Fruit fly (Drosophila melanogaster) whole organism, embryonic: ENCODE results near the gene Pex14.

Experiments used
- Aef1 ChIP-seq: fragments of 200-800 bp; sonication (Bioruptor generic); IDR thresholded peaks from 3 replicates; pipeline ENCODE4 v1.3.6; 2022; ENCODE audit warnings: missing biosample characterization, missing genetic modification characterization
- CG10267 ChIP-seq: fragments of 200-800 bp; sonication (Bioruptor generic); optimal IDR thresholded peaks from 2 replicates; lab custom pipeline; 2018; ENCODE audit warnings: missing biosample characterization, mild to moderate bottlenecking, missing genetic modification characterization, moderate library complexity
- CG10959 ChIP-seq: fragments of 200-800 bp; sonication (Bioruptor generic); IDR thresholded peaks from 2 replicates; pipeline ENCODE4 v1.3.6; 2022; ENCODE audit warnings: missing biosample characterization, missing genetic modification characterization
- CG11398 ChIP-seq: fragments of 200-800 bp; sonication (Bioruptor generic); optimal IDR thresholded peaks from 2 replicates; lab custom pipeline; 2016; ENCODE audit warnings: missing biosample characterization, missing genetic modification characterization
- CG11723 ChIP-seq: fragments of 200-800 bp; sonication (Bioruptor generic); optimal IDR thresholded peaks from 2 replicates; lab custom pipeline; 2017; ENCODE audit warnings: missing biosample characterization, mild to moderate bottlenecking, missing genetic modification characterization
- CG12236 ChIP-seq: fragments of 200-800 bp; sonication (Bioruptor generic); optimal IDR thresholded peaks from 2 replicates; lab custom pipeline; 2016; ENCODE audit warnings: missing biosample characterization, missing genetic modification characterization
- CG13296 ChIP-seq: fragments of 200-800 bp; sonication (Bioruptor generic); optimal IDR thresholded peaks from 3 replicates; lab custom pipeline; 2018; ENCODE audit warnings: missing biosample characterization, mild to moderate bottlenecking, missing genetic modification characterization
- CG13624 ChIP-seq: fragments of 200-800 bp; sonication (Bioruptor generic); optimal IDR thresholded peaks from 2 replicates; lab custom pipeline; 2016; ENCODE audit warnings: missing biosample characterization, missing genetic modification characterization
- CG13894 ChIP-seq: fragments of 200-800 bp; sonication (Bioruptor generic); optimal IDR thresholded peaks from 3 replicates; lab custom pipeline; 2018; ENCODE audit warnings: missing biosample characterization, mild to moderate bottlenecking, missing genetic modification characterization, moderate library complexity
- CG14441 ChIP-seq: fragments of 200-800 bp; sonication (Bioruptor generic); IDR thresholded peaks from 2 replicates; pipeline ENCODE4 v1.3.6; 2022; ENCODE audit warnings: missing biosample characterization, missing genetic modification characterization
- CG16863 ChIP-seq: fragments of 200-800 bp; sonication (Bioruptor generic); optimal IDR thresholded peaks from 3 replicates; lab custom pipeline; 2016; ENCODE audit warnings: missing biosample characterization, missing genetic modification characterization
- CG17385 ChIP-seq: fragments of 200-800 bp; sonication (Bioruptor generic); optimal IDR thresholded peaks from 3 replicates; lab custom pipeline; 2018; ENCODE audit warnings: missing biosample characterization, mild to moderate bottlenecking, missing genetic modification characterization
- CG17912 ChIP-seq: fragments of 200-800 bp; sonication (Bioruptor generic); optimal IDR thresholded peaks from 2 replicates; lab custom pipeline; 2018; ENCODE audit warnings: missing biosample characterization, mild to moderate bottlenecking, missing genetic modification characterization
- CG18476 ChIP-seq: fragments of 200-800 bp; sonication (Bioruptor generic); optimal IDR thresholded peaks from 2 replicates; lab custom pipeline; 2016; ENCODE audit warnings: missing biosample characterization, mild to moderate bottlenecking, missing genetic modification characterization
- CG2712 ChIP-seq: fragments of 200-800 bp; optimal IDR thresholded peaks from 3 replicates; lab custom pipeline; 2019; ENCODE audit warnings: missing biosample characterization, mild to moderate bottlenecking, missing genetic modification characterization, moderate library complexity
- CG31224 ChIP-seq: fragments of 200-800 bp; sonication (Bioruptor generic); IDR thresholded peaks from 2 replicates; pipeline ENCODE4 v1.3.6; 2022; ENCODE audit warnings: missing biosample characterization, missing genetic modification characterization
- CG31365 ChIP-seq: fragments of 200-800 bp; sonication (Bioruptor generic); optimal IDR thresholded peaks from 2 replicates; lab custom pipeline; 2018; ENCODE audit warnings: missing biosample characterization, mild to moderate bottlenecking, missing genetic modification characterization
- CG32532 ChIP-seq: fragments of 200-800 bp; sonication (Bioruptor generic); IDR thresholded peaks from 2 replicates; pipeline ENCODE4 v1.3.6; 2022; ENCODE audit warnings: missing biosample characterization, missing genetic modification characterization
- CG43689 ChIP-seq: fragments of 200-800 bp; sonication (Bioruptor generic); IDR thresholded peaks from 2 replicates; pipeline ENCODE4 v1.3.6; 2022; ENCODE audit warnings: missing biosample characterization, missing genetic modification characterization
- CG7271 ChIP-seq: fragments of 200-800 bp; sonication (Bioruptor generic); optimal IDR thresholded peaks from 2 replicates; lab custom pipeline; 2018; ENCODE audit warnings: missing biosample characterization, mild to moderate bottlenecking, missing genetic modification characterization, moderate library complexity
- CG7987 ChIP-seq: fragments of 200-800 bp; sonication (Bioruptor generic); optimal IDR thresholded peaks from 2 replicates; lab custom pipeline; 2018; ENCODE audit warnings: missing biosample characterization, mild to moderate bottlenecking, missing genetic modification characterization, moderate library complexity
- CG9215 ChIP-seq: fragments of 200-800 bp; sonication (Bioruptor generic); IDR thresholded peaks from 2 replicates; pipeline ENCODE4 v1.3.6; 2022; ENCODE audit warnings: missing biosample characterization, missing genetic modification characterization
- Dll ChIP-seq: fragments of 200-800 bp; sonication (Bioruptor generic); IDR thresholded peaks from 4 replicates; pipeline ENCODE4 v1.3.6; 2022; ENCODE audit warnings: missing biosample characterization, missing genetic modification characterization; ENCODE audit not compliant: partially characterized antibody
- Hmx ChIP-seq: fragments of 200-800 bp; sonication (Bioruptor generic); optimal IDR thresholded peaks from 2 replicates; lab custom pipeline; 2016; ENCODE audit warnings: missing biosample characterization, missing genetic modification characterization
- Rx ChIP-seq: fragments of 200-800 bp; sonication (Bioruptor generic); IDR thresholded peaks from 2 replicates; pipeline ENCODE4 v1.3.6; 2022; ENCODE audit warnings: missing biosample characterization, missing genetic modification characterization
- Side ChIP-seq: fragments of 200-800 bp; sonication (Bioruptor generic); optimal IDR thresholded peaks from 2 replicates; lab custom pipeline; 2016; ENCODE audit warnings: missing biosample characterization, missing genetic modification characterization
- Xbp1 ChIP-seq: fragments of 200-800 bp; sonication (Bioruptor generic); optimal IDR thresholded peaks from 3 replicates; lab custom pipeline; 2016; ENCODE audit warnings: missing biosample characterization, mild to moderate bottlenecking, missing genetic modification characterization
- Xrp1 ChIP-seq: fragments of 200-800 bp; sonication (Bioruptor generic); IDR thresholded peaks from 2 replicates; pipeline ENCODE4 v1.3.6; 2022; ENCODE audit warnings: missing biosample characterization, missing genetic modification characterization
- amos ChIP-seq: fragments of 200-800 bp; sonication (Bioruptor generic); IDR thresholded peaks from 2 replicates; pipeline ENCODE4 v1.3.6; 2022; ENCODE audit warnings: missing biosample characterization, missing genetic modification characterization; ENCODE audit not compliant: partially characterized antibody
- bbx ChIP-seq: fragments of 200-800 bp; sonication (Bioruptor generic); IDR thresholded peaks from 2 replicates; pipeline ENCODE4 v1.3.6; 2022; ENCODE audit warnings: missing biosample characterization, missing genetic modification characterization; ENCODE audit not compliant: partially characterized antibody
- bsh ChIP-seq, 2 experiments: fragments of 200-800 bp; sonication (Bioruptor generic); optimal IDR thresholded peaks; 2 replicates each; lab custom pipeline; 2017 to 2018; ENCODE audit warnings: mild to moderate bottlenecking in 2 of 2, missing biosample characterization in 2 of 2, missing genetic modification characterization in 2 of 2, moderate library complexity in 1 of 2
- crol ChIP-seq: fragments of 200-800 bp; sonication (Bioruptor generic); IDR thresholded peaks from 2 replicates; pipeline ENCODE4 v1.3.6; 2022; ENCODE audit warnings: missing biosample characterization, missing genetic modification characterization
- dysf ChIP-seq: fragments of 200-800 bp; sonication (Bioruptor generic); IDR thresholded peaks from 3 replicates; pipeline ENCODE4 v1.3.6; 2022; ENCODE audit warnings: missing biosample characterization, missing genetic modification characterization
- gfzf ChIP-seq: fragments of 200-800 bp; sonication (Bioruptor generic); optimal IDR thresholded peaks from 2 replicates; lab custom pipeline; 2016; ENCODE audit warnings: missing biosample characterization, mild to moderate bottlenecking, missing genetic modification characterization, moderate library complexity
- gsb ChIP-seq: fragments of 200-800 bp; sonication (Bioruptor generic); IDR thresholded peaks from 2 replicates; pipeline ENCODE4 v1.3.6; 2022; ENCODE audit warnings: missing biosample characterization, missing genetic modification characterization
- ham ChIP-seq: fragments of 200-800 bp; sonication (Bioruptor generic); IDR thresholded peaks from 2 replicates; pipeline ENCODE4 v1.3.6; 2022; ENCODE audit warnings: missing biosample characterization, missing genetic modification characterization
- hth ChIP-seq: fragments of >200 bp; optimal IDR thresholded peaks from 2 replicates; lab custom pipeline; 2017; ENCODE audit warnings: inconsistent platforms
- insv ChIP-seq, 2 experiments: fragments of 200-800 bp; sonication (Bioruptor generic); optimal IDR thresholded peaks; 3 replicates each; lab custom pipeline; 2016 to 2018; ENCODE audit warnings: missing biosample characterization in 2 of 2, missing genetic modification characterization in 2 of 2
- lilli ChIP-seq: fragments of 200-800 bp; sonication (Bioruptor generic); optimal IDR thresholded peaks from 3 replicates; lab custom pipeline; 2016; ENCODE audit warnings: missing biosample characterization, missing genetic modification characterization
- luna ChIP-seq: fragments of 200-800 bp; sonication (Bioruptor generic); optimal IDR thresholded peaks from 2 replicates; lab custom pipeline; 2016; ENCODE audit warnings: missing biosample characterization, missing genetic modification characterization
- mam ChIP-seq: fragments of 200-800 bp; sonication (Bioruptor generic); optimal IDR thresholded peaks from 3 replicates; lab custom pipeline; 2016; ENCODE audit warnings: missing biosample characterization, missing genetic modification characterization
- prd ChIP-seq, 3 experiments: fragments of >200 bp in 2 of 3; fragments of 200-800 bp in 1 of 3; sonication (Bioruptor generic) in 1 of 3; optimal IDR thresholded peaks in 2 of 3; IDR thresholded peaks in 1 of 3; 2 replicates in 2 of 3; 3 replicates in 1 of 3; pipeline versions ENCODE4 v1.3.6 to Lab custom; 2017 to 2022; ENCODE audit warnings: missing biosample characterization in 1 of 3, missing genetic modification characterization in 1 of 3
- scrt ChIP-seq: fragments of 200-800 bp; sonication (Bioruptor generic); optimal IDR thresholded peaks from 2 replicates; lab custom pipeline; 2018; ENCODE audit warnings: missing biosample characterization, mild to moderate bottlenecking, missing genetic modification characterization, moderate library complexity
- sd ChIP-seq: fragments of 200-800 bp; sonication (Bioruptor generic); optimal IDR thresholded peaks from 3 replicates; lab custom pipeline; 2018; ENCODE audit warnings: missing biosample characterization, mild to moderate bottlenecking, missing genetic modification characterization, moderate library complexity
- sens ChIP-seq: fragments of 200-800 bp; sonication (Bioruptor generic); peaks from one replicate; lab custom pipeline; 2016; ENCODE audit warnings: missing biosample characterization, missing genetic modification characterization
- slbo ChIP-seq: fragments of 200-800 bp; sonication (Bioruptor generic); IDR thresholded peaks from 2 replicates; pipeline ENCODE4 v1.3.6; 2022; ENCODE audit warnings: missing biosample characterization, missing genetic modification characterization
- tin ChIP-seq: fragments of 200-800 bp; sonication (Bioruptor generic); optimal IDR thresholded peaks from 3 replicates; lab custom pipeline; 2016; ENCODE audit warnings: missing biosample characterization, missing genetic modification characterization
- tio ChIP-seq: fragments of 200-800 bp; sonication (Bioruptor generic); optimal IDR thresholded peaks from 2 replicates; lab custom pipeline; 2017; ENCODE audit warnings: missing biosample characterization, missing genetic modification characterization, inconsistent platforms
- vvl ChIP-seq: fragments of 200-800 bp; sonication (Bioruptor generic); IDR thresholded peaks from 2 replicates; pipeline ENCODE4 v1.3.6; 2022; ENCODE audit warnings: missing biosample characterization, missing genetic modification characterization

Gene Pex14

dm6 chr3L:20730323-20731238 is 48.0 kb upstream of the Pex14 start, which contains the start of gene CG13252 (continued):
- TF ChIP-seq bsh (GFP tag; optimal IDR thresholded peaks at IDR 0.05; lab: Kevin White, UChicago) (peak in 1 of 2 experiments; percentile 32), CG2712 (tag; lab: Kevin White, UChicago) (no peak), Aef1 (no peak), CG17912 (GFP tag; lab: Kevin White, UChicago) (peak; percentile 62), tin (GFP tag; lab: Kevin White, UChicago) (no peak), Rx (GFP tag; lab: Robert Waterston, UW) (no peak), Dll (GFP tag; lab: Robert Waterston, UW) (peak; percentile 50; the same call in 2 of the 4 replicates), bbx (no peak; the same call in 1 of the 2 replicates), scrt (no peak), CG7271 (tag; lab: Kevin White, UChicago) (no peak), CG11398 (no peak), dysf (GFP tag; lab: Robert Waterston, UW) (no peak; the same call in 2 of the 3 replicates), slbo (no peak), Xrp1 (GFP tag; lab: Robert Waterston, UW) (no peak; the same call in 1 of the 2 replicates), CG10267 (no peak), CG12236 (no peak), vvl (GFP tag; lab: Robert Waterston, UW) (peak; percentile 13), CG16863 (GFP tag; lab: Kevin White, UChicago) (no peak), luna (no peak), CG32532 (GFP tag; lab: Robert Waterston, UW) (peak; percentile 34; the same call in 1 of the 2 replicates), CG43689 (GFP tag; lab: Robert Waterston, UW) (no peak), CG13296 (peak; percentile 25), hth (lab: Kevin White, UChicago) (no peak), CG18476 (GFP tag; lab: Kevin White, UChicago) (no peak), insv (GFP tag; optimal IDR thresholded peaks at IDR 0.05; lab: Kevin White, UChicago) (no peak), gfzf (GFP tag; lab: Kevin White, UChicago) (no peak), ham (GFP tag; lab: Robert Waterston, UW) (peak; percentile 9; the same call in 1 of the 2 replicates), CG13894 (tag; lab: Kevin White, UChicago) (no peak), gsb (GFP tag; lab: Robert Waterston, UW) (no peak), CG17385 (GFP tag; lab: Kevin White, UChicago) (no peak), Xbp1 (GFP tag; lab: Kevin White, UChicago) (no peak), CG13624 (GFP tag; lab: Kevin White, UChicago) (no peak), sens (GFP tag; lab: Kevin White, UChicago) (peak; percentile 78), crol (peak; percentile 50; the same call in 1 of the 2 replicates), CG7987 (GFP tag; lab: Kevin White, UChicago) (peak; percentile 59), lilli (GFP tag; lab: Kevin White, UChicago) (no peak), sd (tag; lab: Kevin White, UChicago) (peak; percentile 92), CG31224 (GFP tag; lab: Robert Waterston, UW) (no peak), CG10959 (GFP tag; lab: Robert Waterston, UW) (no peak), CG14441 (peak; percentile 42; the same call in 1 of the 2 replicates), tio (no peak), Hmx (GFP tag; lab: Kevin White, UChicago) (no peak), CG11723 (GFP tag; lab: Kevin White, UChicago) (no peak), CG9215 (GFP tag; lab: Robert Waterston, UW) (no peak), amos (GFP tag; lab: Robert Waterston, UW) (no peak), Side (GFP tag; lab: Kevin White, UChicago) (no peak), mam (GFP tag; lab: Kevin White, UChicago) (no peak), prd (optimal IDR thresholded peaks at IDR 0.05; lab: Kevin White, UChicago) (no peak), prd (GFP tag; IDR thresholded peaks at IDR 0.05; lab: Robert Waterston, UW) (no peak), CG31365 (tag; lab: Kevin White, UChicago) (no peak)
